Worm (Caenorhabditis elegans) whole organism, young adult: ENCODE measurements around the gene ttr-47.

Experiments used
- F52B5.7 ChIP-seq: sonication (generic microtip); optimal IDR thresholded peaks from 2 replicates; lab custom pipeline; 2016; ENCODE audit warnings: mild to moderate bottlenecking, missing genetic modification characterization, missing compliant biosample characterization
- F55B11.4 ChIP-seq: sonication (generic microtip); optimal IDR thresholded peaks from 2 replicates; lab custom pipeline; 2016; ENCODE audit warnings: missing compliant biosample characterization, missing genetic modification characterization, borderline replicate concordance; ENCODE audit not compliant: insufficient read depth
- ama-1 ChIP-seq, 3 experiments: fragments of 150-350 bp in 1 of 3; sonication (generic microtip) in 2 of 3; optimal IDR thresholded peaks; 2 replicates each; lab custom pipeline; 2014 to 2018; ENCODE audit warnings: missing biosample characterization in 2 of 3, missing genetic modification characterization in 2 of 3, missing genetic modification reagents in 2 of 3
- atf-7 ChIP-seq: sonication (generic microtip); optimal IDR thresholded peaks from 2 replicates; lab custom pipeline; 2017; ENCODE audit warnings: mild to moderate bottlenecking, missing genetic modification characterization, missing compliant biosample characterization
- egl-44 ChIP-seq: fragments of 200-800 bp; sonication (Bioruptor generic); IDR thresholded peaks from 2 replicates; pipeline ENCODE4 v1.3.6; 2022; ENCODE audit warnings: missing genetic modification reagents, missing genetic modification characterization, missing compliant biosample characterization
- fkh-3 ChIP-seq: sonication (generic microtip); optimal IDR thresholded peaks from 2 replicates; lab custom pipeline; 2016; ENCODE audit warnings: mild to moderate bottlenecking, missing genetic modification characterization, missing compliant biosample characterization
- lag-1 ChIP-seq: fragments of 200-800 bp; sonication (Bioruptor generic); IDR thresholded peaks from 2 replicates; pipeline ENCODE4 v1.3.6; 2022; ENCODE audit warnings: missing genetic modification reagents, missing genetic modification characterization, missing compliant biosample characterization
- rec-8 ChIP-seq, 2 experiments: sonication (generic microtip); optimal IDR thresholded peaks; 2 replicates each; lab custom pipeline; 2016; ENCODE audit warnings: mild to moderate bottlenecking in 2 of 2, missing genetic modification characterization in 2 of 2, missing genetic modification reagents in 2 of 2, missing genotype in 2 of 2, missing biosample characterization in 1 of 2, missing compliant biosample characterization in 1 of 2, moderate library complexity in 1 of 2
- rpc-1 ChIP-seq, 2 experiments: fragments of 150-350 bp in 1 of 2; sonication (generic microtip) in 1 of 2; optimal IDR thresholded peaks; 2 replicates each; lab custom pipeline; 2014 to 2018; ENCODE audit warnings: missing biosample characterization in 1 of 2, missing genetic modification characterization in 1 of 2, missing genetic modification reagents in 1 of 2, missing genotype in 1 of 2
- ztf-25 ChIP-seq: fragments of 200-800 bp; sonication (Bioruptor generic); IDR thresholded peaks from 2 replicates; pipeline ENCODE4 v1.3.6; 2022; ENCODE audit warnings: missing genetic modification reagents, missing genetic modification characterization, missing compliant biosample characterization
- ztf-3 ChIP-seq: fragments of 200-800 bp; sonication (Bioruptor generic); optimal IDR thresholded peaks from 2 replicates; lab custom pipeline; 2018; ENCODE audit warnings: mild to moderate bottlenecking, missing genetic modification characterization, missing compliant biosample characterization

ce11 chrV:8934264-8934663 lies 11.4 kb downstream of the ttr-47 start:
- TF ChIP-seq ama-1 (optimal IDR thresholded peaks at IDR 0.05; lab: Kevin White, UChicago) (no peak), ama-1 (GFP tag; optimal IDR thresholded peaks at IDR 0.05; lab: Kevin White, UChicago) (no peak), rpc-1 (optimal IDR thresholded peaks at IDR 0.05; lab: Kevin White, UChicago) (no peak), rpc-1 (tag; optimal IDR thresholded peaks at IDR 0.05; lab: Kevin White, UChicago) (no peak), F52B5.7 (tag; lab: Kevin White, UChicago) (no peak), fkh-3 (no peak), F55B11.4 (tag; lab: Kevin White, UChicago) (no peak), ztf-25 (GFP tag; lab: Robert Waterston, UW) (no peak), atf-7 (no peak), egl-44 (GFP tag; lab: Robert Waterston, UW) (no peak), ztf-3 (no peak), rec-8 (tag; optimal IDR thresholded peaks at IDR 0.05; lab: Kevin White, UChicago) (no peak), lag-1 (no peak)
